Worm (Caenorhabditis elegans): ENCODE data around the gene emb-8.

- no peak for TF ChIP-seq unc-62 (GFP tag; optimal IDR thresholded peaks at IDR 0.05)
- no peak for TF ChIP-seq lin-13 (GFP tag; optimal IDR thresholded peaks at IDR 0.05)
- TF ChIP-seq ceh-82 (tag; optimal IDR thresholded peaks at IDR 0.05): no peak
- no peak for TF ChIP-seq skn-1 (tag; optimal IDR thresholded peaks at IDR 0.05)
- no peak for TF ChIP-seq fos-1 (tag; optimal IDR thresholded peaks at IDR 0.05)
- no peak for TF ChIP-seq ztf-11 (tag; optimal IDR thresholded peaks at IDR 0.05)
- no peak for TF ChIP-seq lin-11 (tag; optimal IDR thresholded peaks at IDR 0.05)
- TF ChIP-seq unc-39 (tag; optimal IDR thresholded peaks at IDR 0.05): no peak
- TF ChIP-seq elt-1 (tag; optimal IDR thresholded peaks at IDR 0.05): no peak
- no peak for TF ChIP-seq mab-5 (tag; optimal IDR thresholded peaks at IDR 0.05)
- no peak for TF ChIP-seq blmp-1 (tag; optimal IDR thresholded peaks at IDR 0.05; ENCODE audit: insufficient read depth)
- no peak for TF ChIP-seq nhr-21 (tag; optimal IDR thresholded peaks at IDR 0.05)
- no peak for TF ChIP-seq sma-3 (GFP tag; optimal IDR thresholded peaks at IDR 0.05)
These were observed 50.0 kb downstream of the emb-8 start, which contains the start of gene Y54H5A.2 for ce11 chrIII:5149478-5149877.
